Worm (Caenorhabditis elegans): Measurements from ENCODE around the gene C06E1.11.

DNA sequence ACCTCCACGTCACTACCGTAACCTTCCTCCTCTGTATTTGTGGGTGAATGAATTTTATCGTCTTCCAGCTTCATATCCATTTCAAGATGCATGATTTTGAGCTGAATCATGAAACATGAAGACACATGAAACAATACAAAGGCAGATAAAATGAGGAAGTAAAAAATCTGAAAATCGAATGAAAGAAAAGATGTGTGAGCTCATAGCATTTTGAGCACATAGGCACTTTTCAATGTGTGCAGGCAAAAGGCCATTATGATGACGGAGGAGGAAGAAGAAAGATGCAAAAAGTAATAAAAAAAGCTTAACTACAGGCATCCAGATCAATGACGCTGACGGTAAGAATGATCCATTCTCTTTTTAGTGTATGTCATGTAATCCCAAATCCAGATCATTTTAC lies 18.7 kb downstream of the C06E1.11 start, which contains the start of gene ztf-30:
- TF ChIP-seq elt-2 (tag; optimal IDR thresholded peaks at IDR 0.05) (no peak), nfya-1 (tag; optimal IDR thresholded peaks at IDR 0.05; ENCODE audit: insufficient read depth) (no peak), ztf-11 (tag; optimal IDR thresholded peaks at IDR 0.05) (no peak), lin-15B (tag; optimal IDR thresholded peaks at IDR 0.05) (no peak), R02D3.7 (tag; optimal IDR thresholded peaks at IDR 0.05) (no peak), aly-2 (tag; optimal IDR thresholded peaks at IDR 0.05) (no peak), nhr-28 (tag; optimal IDR thresholded peaks at IDR 0.05) (no peak), lin-39 (tag; optimal IDR thresholded peaks at IDR 0.05) (no peak), nhr-12 (tag; optimal IDR thresholded peaks at IDR 0.05) (no peak)

Measured in whole organism, L3 larva.